Fruit fly (Drosophila melanogaster) whole organism, embryonic: ENCODE measurements around the gene Syx4.

Experiments used
- Abd-B ChIP-seq: fragments of 200-800 bp; sonication (Bioruptor generic); optimal IDR thresholded peaks from 2 replicates; lab custom pipeline; 2018; ENCODE audit warnings: missing biosample characterization, mild to moderate bottlenecking, missing genetic modification characterization, moderate library complexity
- Blimp-1 ChIP-seq: fragments of 200-800 bp; sonication (Bioruptor generic); optimal IDR thresholded peaks from 3 replicates; lab custom pipeline; 2018; ENCODE audit warnings: missing biosample characterization, missing genetic modification characterization, mild to moderate bottlenecking, moderate library complexity, missing genetic modification reagents
- CG10366 ChIP-seq: fragments of 200-800 bp; sonication (Bioruptor generic); IDR thresholded peaks from 2 replicates; pipeline ENCODE4 v1.3.6; 2022; ENCODE audit warnings: missing biosample characterization, missing genetic modification characterization
- CG33213 ChIP-seq: fragments of 200-800 bp; sonication (Bioruptor generic); optimal IDR thresholded peaks from 3 replicates; lab custom pipeline; 2016; ENCODE audit warnings: missing biosample characterization, missing genetic modification characterization
- CG6791 ChIP-seq: fragments of 200-800 bp; sonication (Bioruptor generic); IDR thresholded peaks from 3 replicates; pipeline ENCODE4 v1.3.6; 2022; ENCODE audit warnings: missing biosample characterization, missing genetic modification characterization; ENCODE audit not compliant: partially characterized antibody
- CTCF ChIP-seq: fragments of 200-800 bp; sonication (Bioruptor generic); optimal IDR thresholded peaks from 2 replicates; lab custom pipeline; 2017; ENCODE audit warnings: missing biosample characterization, mild to moderate bottlenecking, missing genetic modification characterization, moderate library complexity
- Hmr ChIP-seq: fragments of 200-800 bp; sonication (Bioruptor generic); optimal IDR thresholded peaks from 3 replicates; lab custom pipeline; 2017; ENCODE audit warnings: mild to moderate bottlenecking, missing biosample characterization, missing genetic modification reagents, missing genetic modification characterization
- Jarid2 ChIP-seq: fragments of 200-800 bp; sonication (Bioruptor generic); optimal IDR thresholded peaks from 3 replicates; lab custom pipeline; 2017; ENCODE audit warnings: mild to moderate bottlenecking, missing biosample characterization, missing genetic modification reagents, missing genetic modification characterization
- Rfx ChIP-seq: fragments of 200-800 bp; sonication (Bioruptor generic); IDR thresholded peaks from 2 replicates; pipeline ENCODE4 v1.3.6; 2022; ENCODE audit warnings: missing biosample characterization, missing genetic modification characterization
- eve ChIP-seq, 2 experiments: fragments of >200 bp; optimal IDR thresholded peaks; 2 replicates each; lab custom pipeline; 2017; ENCODE audit warnings: missing biosample characterization in 2 of 2, missing genetic modification characterization in 2 of 2
- gcm ChIP-seq: fragments of 200-800 bp; sonication (Bioruptor generic); optimal IDR thresholded peaks from 2 replicates; lab custom pipeline; 2019; ENCODE audit warnings: missing biosample characterization, mild to moderate bottlenecking, missing genetic modification characterization, moderate library complexity
- stc ChIP-seq: fragments of 200-800 bp; sonication (Bioruptor generic); IDR thresholded peaks from 2 replicates; pipeline ENCODE4 v1.3.6; 2022; ENCODE audit warnings: missing biosample characterization, missing genetic modification characterization

dm6 chrX:2788278-2789023 is 44.6 kb upstream of the Syx4 start:
- TF ChIP-seq eve (GFP tag; optimal IDR thresholded peaks at IDR 0.05; lab: Kevin White, UChicago), result no peak
- TF ChIP-seq CG10366 (GFP tag; lab: Robert Waterston, UW), result no peak
- TF ChIP-seq CG6791, result no peak
- TF ChIP-seq Rfx (GFP tag; lab: Robert Waterston, UW), result no peak
- no peak for TF ChIP-seq Hmr (GFP tag; lab: Kevin White, UChicago)
- TF ChIP-seq CTCF (GFP tag; lab: Kevin White, UChicago), result no peak
- no peak for TF ChIP-seq gcm (GFP tag; lab: Kevin White, UChicago)
- no peak for TF ChIP-seq Abd-B (GFP tag; lab: Kevin White, UChicago)
- no peak for TF ChIP-seq Blimp-1 (GFP tag; lab: Kevin White, UChicago)
- no peak for TF ChIP-seq stc (GFP tag; lab: Robert Waterston, UW)
- TF ChIP-seq CG33213 (GFP tag; lab: Kevin White, UChicago), result no peak
- TF ChIP-seq Jarid2 (GFP tag; lab: Kevin White, UChicago), result no peak
